Worm (Caenorhabditis elegans): Measurements from ENCODE around the gene C01G10.7.

ce11 chrV:15048107-15048506 is 37.4 kb upstream of the C01G10.7 start, which contains the start of gene sdc-3:
- no peak for TF ChIP-seq ceh-31 (tag; optimal IDR thresholded peaks at IDR 0.05)
- TF ChIP-seq dve-1 (tag; optimal IDR thresholded peaks at IDR 0.05) = no peak
- no peak for TF ChIP-seq sox-2 (GFP tag; IDR thresholded peaks at IDR 0.05)
- no peak for TF ChIP-seq tbx-2 (tag; optimal IDR thresholded peaks at IDR 0.05)
- no peak for TF ChIP-seq ceh-34 (tag; optimal IDR thresholded peaks at IDR 0.05)
- TF ChIP-seq lin-11 (tag; optimal IDR thresholded peaks at IDR 0.05) = no peak
- TF ChIP-seq fkh-10 (GFP tag; optimal IDR thresholded peaks at IDR 0.05) = no peak
- TF ChIP-seq ets-4 (tag; optimal IDR thresholded peaks at IDR 0.05) = no peak

Data from whole organism, late embryonic.